Worm (Caenorhabditis elegans) whole organism, L4 larva: ENCODE measurements around the gene F11A5.5.

Experiments
- spr-1 ChIP-seq: sonication (generic microtip); optimal IDR thresholded peaks from 2 replicates; lab custom pipeline; 2016; ENCODE audit warnings: mild to moderate bottlenecking, missing genetic modification characterization, missing compliant biosample characterization
- unc-62 ChIP-seq, 3 experiments: fragments of 150-350 bp in 1 of 3; sonication (generic microtip); optimal IDR thresholded peaks in 2 of 3; peaks in 1 of 3; 1 replicate in 1 of 3; 2 replicates in 2 of 3; lab custom pipeline; 2014 to 2017; ENCODE audit warnings: missing biosample characterization in 3 of 3, missing genetic modification characterization in 3 of 3, missing genetic modification reagents in 3 of 3, missing genotype in 1 of 3

ce11 chrV:16233624-16234023, 35.5 kb downstream of the F11A5.5 start, which contains the start of gene clec-233:
- TF ChIP-seq spr-1 (tag; lab: Kevin White, UChicago) (no peak), unc-62 (GFP tag; optimal IDR thresholded peaks at IDR 0.05 in 1 of 2; lab: Kevin White, UChicago) (no peak), unc-62 (tag; optimal IDR thresholded peaks at IDR 0.05; lab: Kevin White, UChicago) (no peak)
